Fruit fly (Drosophila melanogaster): Measurements from ENCODE around the gene nSyb.

The nSyb gene

dm6 chr3L:1618116-1618727 lies 19.3 kb downstream of the nSyb start, which contains the start of the genes CG13926, ABCB7 and CG33230 (continued):
- TF ChIP-seq salm (tag; optimal IDR thresholded peaks at IDR 0.05) (no peak), pita (GFP tag; optimal IDR thresholded peaks at IDR 0.05) (no peak), CG8359 (GFP tag; optimal IDR thresholded peaks at IDR 0.05; ENCODE audit: borderline replicate concordance) (no peak), HLHmδ (GFP tag; optimal IDR thresholded peaks at IDR 0.05) (no peak), CG3995 (GFP tag; optimal IDR thresholded peaks at IDR 0.05) (peak; percentile 24), sr (GFP tag; IDR thresholded peaks at IDR 0.05) (no peak), CG17359 (tag; optimal IDR thresholded peaks at IDR 0.05) (no peak), CG9437 (GFP tag; optimal IDR thresholded peaks at IDR 0.05) (peak; percentile 21), HLH4C (GFP tag; IDR thresholded peaks at IDR 0.05; ENCODE audit: partially characterized antibody) (0 out of 3 replicates have a peak, but pooled peaks have one; percentile 34), Gsc (GFP tag; IDR thresholded peaks at IDR 0.05) (no peak), Aef1 (GFP tag; IDR thresholded peaks at IDR 0.05) (no peak), CG12769 (tag; optimal IDR thresholded peaks at IDR 0.05) (no peak), Pdp1 (GFP tag; optimal IDR thresholded peaks at IDR 0.05) (peak; percentile 39 to 77), CG2202 (tag; optimal IDR thresholded peaks at IDR 0.05) (no peak), D19B (GFP tag; optimal IDR thresholded peaks at IDR 0.05) (no peak), hkb (optimal IDR thresholded peaks at IDR 0.05) (peak; percentile 75), hkb (GFP tag; IDR thresholded peaks at IDR 0.05) (no peak), Hey (tag; optimal IDR thresholded peaks at IDR 0.05) (peak; percentile 81), nmo (GFP tag; optimal IDR thresholded peaks at IDR 0.05) (peak; percentile 56), mam (GFP tag; optimal IDR thresholded peaks at IDR 0.05) (peak; percentile 57), slou (GFP tag; optimal IDR thresholded peaks at IDR 0.05) (no peak), slp2 (GFP tag; optimal IDR thresholded peaks at IDR 0.05) (no peak), NFAT (GFP tag; IDR thresholded peaks at IDR 0.05) (no peak), CG32767 (GFP tag; IDR thresholded peaks at IDR 0.05) (no peak), CG1647 (GFP tag; optimal IDR thresholded peaks at IDR 0.05) (no peak), CG9932 (GFP tag; IDR thresholded peaks at IDR 0.05) (peak; percentile 53; the same call in 1 of the 2 replicates), bcd (GFP tag; optimal IDR thresholded peaks at IDR 0.05) (peak; percentile 15), Rfx (GFP tag; IDR thresholded peaks at IDR 0.05) (peak; percentile 57; the same call in 1 of the 2 replicates), MESR4 (GFP tag; optimal IDR thresholded peaks at IDR 0.05) (peak; percentile 54), gem (tag; optimal IDR thresholded peaks at IDR 0.05) (no peak), row (GFP tag; IDR thresholded peaks at IDR 0.05) (peak; percentile 92), CG8388 (GFP tag; optimal IDR thresholded peaks at IDR 0.05) (no peak), CG33557 (GFP tag; optimal IDR thresholded peaks at IDR 0.05) (no peak), pb (GFP tag; optimal IDR thresholded peaks at IDR 0.05) (no peak), ro (GFP tag; IDR thresholded peaks at IDR 0.05) (no peak), NfI (GFP tag; optimal IDR thresholded peaks at IDR 0.05) (peak; percentile 16), BtbVII (GFP tag; optimal IDR thresholded peaks at IDR 0.05) (no peak), nom (GFP tag; optimal IDR thresholded peaks at IDR 0.05) (no peak), gsb-n (tag; optimal IDR thresholded peaks at IDR 0.05) (peak; percentile 83), CG16779 (GFP tag; IDR thresholded peaks at IDR 0.05) (no peak), CG7357 (GFP tag; IDR thresholded peaks at IDR 0.05) (no peak), zf30C (GFP tag; optimal IDR thresholded peaks at IDR 0.05) (no peak), jing (GFP tag; optimal IDR thresholded peaks at IDR 0.05) (no peak), ttk (GFP tag; IDR thresholded peaks at IDR 0.05) (no peak), Lpt (GFP tag; optimal IDR thresholded peaks at IDR 0.05) (no peak), CG7786 (GFP tag; optimal IDR thresholded peaks at IDR 0.05) (no peak), CG11398 (GFP tag; optimal IDR thresholded peaks at IDR 0.05) (no peak), bowl (GFP tag; IDR thresholded peaks at IDR 0.05) (no peak), CG11504 (tag; optimal IDR thresholded peaks at IDR 0.05) (no peak), Lim3 (GFP tag; IDR thresholded peaks at IDR 0.05) (no peak), CG14860 (GFP tag; IDR thresholded peaks at IDR 0.05; ENCODE audit: partially characterized antibody) (no peak)
